Fruit fly (Drosophila melanogaster) whole organism, prepupa: Measurements from ENCODE around the gene dlp.

Experiments
- CG31627 ChIP-seq: fragments of 200-800 bp; sonication (Bioruptor generic); optimal IDR thresholded peaks from 3 replicates; lab custom pipeline; 2016; ENCODE audit warnings: missing biosample characterization, missing genetic modification characterization
- CG6163 ChIP-seq: fragments of 200-800 bp; sonication (Bioruptor generic); IDR thresholded peaks from 3 replicates; pipeline ENCODE4 v1.3.6; 2022; ENCODE audit warnings: missing biosample characterization, missing genetic modification characterization
- CG8119 ChIP-seq: fragments of 200-800 bp; sonication (Bioruptor generic); IDR thresholded peaks from 3 replicates; pipeline ENCODE4 v1.3.6; 2022; ENCODE audit warnings: missing biosample characterization, missing genetic modification characterization
- Hr39 ChIP-seq: fragments of 200-800 bp; sonication (Bioruptor generic); optimal IDR thresholded peaks from 2 replicates; lab custom pipeline; 2016; ENCODE audit warnings: missing biosample characterization, missing genetic modification characterization
- fd59A ChIP-seq: fragments of 200-800 bp; sonication (Bioruptor generic); optimal IDR thresholded peaks from 2 replicates; lab custom pipeline; 2017; ENCODE audit warnings: missing biosample characterization, mild to moderate bottlenecking, missing genetic modification characterization, missing genetic modification reagents

- TF ChIP-seq CG6163 (GFP tag; lab: Robert Waterston, UW) (peak; percentile 74), CG8119 (GFP tag; lab: Robert Waterston, UW) (peak; percentile 66), fd59A (GFP tag; lab: Kevin White, UChicago) (peak; percentile 24), CG31627 (peak; percentile 66), Hr39 (peak; percentile 74)
Measured at dm6 chr3L:14631964-14632758, at the start of gene dlp, which contains the start of gene RecQ5.
